Worm (Caenorhabditis elegans) whole organism, mixed stage, embryonic: Measurements from ENCODE around the gene K02D10.4.

ENCODE experiments used
- M03D4.4 ChIP-seq: sonication (generic microtip); optimal IDR thresholded peaks from 2 replicates; lab custom pipeline; 2017; ENCODE audit warnings: mild to moderate bottlenecking, missing genetic modification characterization, missing compliant biosample characterization
- blmp-1 ChIP-seq: fragments of 150-350 bp; optimal IDR thresholded peaks from 2 replicates; lab custom pipeline; 2014; ENCODE audit warnings: missing biosample characterization, missing genetic modification characterization
- ceh-39 ChIP-seq: fragments of 150-350 bp; optimal IDR thresholded peaks from 2 replicates; lab custom pipeline; 2014; ENCODE audit warnings: missing biosample characterization, missing genetic modification characterization
- ceh-43 ChIP-seq: fragments of 200-800 bp; sonication (Bioruptor generic); optimal IDR thresholded peaks from 2 replicates; lab custom pipeline; 2018; ENCODE audit warnings: mild to moderate bottlenecking, missing genetic modification characterization, moderate library complexity, missing compliant biosample characterization
- ceh-83 ChIP-seq: fragments of 200-800 bp; sonication (Bioruptor generic); optimal IDR thresholded peaks from 2 replicates; lab custom pipeline; 2018; ENCODE audit warnings: mild to moderate bottlenecking, missing genetic modification characterization, missing compliant biosample characterization
- ces-1 ChIP-seq: fragments of 150-350 bp; optimal IDR thresholded peaks from 2 replicates; lab custom pipeline; 2014; ENCODE audit warnings: missing biosample characterization, missing genetic modification reagents, missing genetic modification characterization
- cnd-1 ChIP-seq: fragments of 200-800 bp; sonication (Bioruptor generic); optimal IDR thresholded peaks from 2 replicates; lab custom pipeline; 2018; ENCODE audit warnings: mild to moderate bottlenecking, missing genetic modification characterization, missing compliant biosample characterization
- drap-1 ChIP-seq: fragments of 200-800 bp; sonication (Bioruptor generic); optimal IDR thresholded peaks from 3 replicates; lab custom pipeline; 2018; ENCODE audit warnings: mild to moderate bottlenecking, missing genetic modification characterization, missing compliant biosample characterization
- elt-1 ChIP-seq: sonication (generic microtip); optimal IDR thresholded peaks from 2 replicates; lab custom pipeline; 2017; ENCODE audit warnings: missing genetic modification characterization, mild to moderate bottlenecking, missing compliant biosample characterization, antibody characterized with exemption, moderate library complexity, borderline replicate concordance; ENCODE audit not compliant: insufficient read depth
- elt-3 ChIP-seq: fragments of 150-350 bp; optimal IDR thresholded peaks from 2 replicates; lab custom pipeline; 2014; ENCODE audit warnings: missing biosample characterization, missing genetic modification characterization
- flh-1 ChIP-seq: fragments of 200-800 bp; sonication (Bioruptor generic); optimal IDR thresholded peaks from 2 replicates; lab custom pipeline; 2018; ENCODE audit warnings: mild to moderate bottlenecking, missing genetic modification characterization, moderate library complexity, missing compliant biosample characterization
- ham-2 ChIP-seq: fragments of 200-800 bp; sonication (Bioruptor generic); optimal IDR thresholded peaks from 2 replicates; lab custom pipeline; 2018; ENCODE audit warnings: mild to moderate bottlenecking, missing genetic modification characterization, missing compliant biosample characterization
- hlh-1 ChIP-seq: fragments of 150-350 bp; optimal IDR thresholded peaks from 2 replicates; lab custom pipeline; 2014; ENCODE audit warnings: missing biosample characterization, missing genetic modification reagents, missing genetic modification characterization
- mab-5 ChIP-seq: fragments of 150-350 bp; optimal IDR thresholded peaks from 2 replicates; lab custom pipeline; 2014; ENCODE audit warnings: missing biosample characterization, missing genetic modification characterization
- mep-1 ChIP-seq: fragments of 150-350 bp; optimal IDR thresholded peaks from 2 replicates; lab custom pipeline; 2017; ENCODE audit warnings: missing biosample characterization, missing genetic modification reagents, missing genetic modification characterization, inconsistent platforms
- nhr-12 ChIP-seq: fragments of 150-350 bp; optimal IDR thresholded peaks from 2 replicates; lab custom pipeline; 2014; ENCODE audit warnings: missing biosample characterization, missing genetic modification characterization
- nhr-2 ChIP-seq: fragments of 150-350 bp; optimal IDR thresholded peaks from 2 replicates; lab custom pipeline; 2014; ENCODE audit warnings: missing biosample characterization, missing genetic modification characterization
- nhr-237 ChIP-seq: fragments of 150-350 bp; optimal IDR thresholded peaks from 2 replicates; lab custom pipeline; 2014; ENCODE audit warnings: missing biosample characterization, missing genetic modification characterization
- nhr-28 ChIP-seq: fragments of 150-350 bp; optimal IDR thresholded peaks from 2 replicates; lab custom pipeline; 2014; ENCODE audit warnings: missing biosample characterization, missing genetic modification characterization
- nhr-76 ChIP-seq: sonication (generic microtip); optimal IDR thresholded peaks from 2 replicates; lab custom pipeline; 2017; ENCODE audit warnings: missing biosample characterization, missing genetic modification characterization
- pha-4 ChIP-seq: fragments of 150-350 bp; optimal IDR thresholded peaks from 2 replicates; lab custom pipeline; 2018; ENCODE audit warnings: missing biosample characterization, missing genetic modification reagents, missing genetic modification characterization
- tbx-8 ChIP-seq: fragments of 200-800 bp; sonication (Bioruptor generic); optimal IDR thresholded peaks from 2 replicates; lab custom pipeline; 2018; ENCODE audit warnings: mild to moderate bottlenecking, missing genetic modification characterization, moderate library complexity, missing compliant biosample characterization
- unc-120 ChIP-seq: sonication (generic microtip); optimal IDR thresholded peaks from 2 replicates; lab custom pipeline; 2017; ENCODE audit warnings: missing genetic modification characterization, missing compliant biosample characterization; ENCODE audit not compliant: poor library complexity, severe bottlenecking
- unc-39 ChIP-seq: fragments of 150-350 bp; optimal IDR thresholded peaks from 2 replicates; lab custom pipeline; 2014; ENCODE audit warnings: missing biosample characterization, missing genetic modification characterization
- unc-62 ChIP-seq: fragments of 150-350 bp; optimal IDR thresholded peaks from 2 replicates; lab custom pipeline; 2014; ENCODE audit warnings: missing biosample characterization, missing genetic modification reagents, missing genetic modification characterization
- zip-8 ChIP-seq: fragments of 150-350 bp; optimal IDR thresholded peaks from 2 replicates; lab custom pipeline; 2014; ENCODE audit warnings: missing biosample characterization, missing genetic modification characterization
- ztf-11 ChIP-seq: fragments of 150-350 bp; optimal IDR thresholded peaks from 2 replicates; lab custom pipeline; 2014; ENCODE audit warnings: missing biosample characterization, missing genetic modification characterization

Gene K02D10.4

ce11 chrIII:8739786-8740185, 40.0 kb downstream of the K02D10.4 start:
- TF ChIP-seq nhr-28 (tag; lab: Kevin White, UChicago) (no peak), unc-120 (tag; lab: Kevin White, UChicago) (peak; percentile 2)

ce11 chrIII:8739126-8739525, 40.7 kb downstream of the K02D10.4 start:
- TF ChIP-seq nhr-2 (tag; lab: Kevin White, UChicago) (no peak), ceh-83 (GFP tag; lab: Kevin White, UChicago) (no peak), ham-2 (GFP tag; lab: Kevin White, UChicago) (no peak), flh-1 (GFP tag; lab: Kevin White, UChicago) (no peak)
- TF ChIP-seq, all 35 proteins: peak for 0

ce11 chrIII:8738289-8738688, 41.5 kb downstream of the K02D10.4 start:
- no peak for TF ChIP-seq ceh-43
- TF ChIP-seq blmp-1 (tag; lab: Kevin White, UChicago), result no peak
- no peak for TF ChIP-seq mab-5 (tag; lab: Kevin White, UChicago)
- no peak for TF ChIP-seq M03D4.4 (tag; lab: Kevin White, UChicago)
- TF ChIP-seq tbx-8 (GFP tag; lab: Kevin White, UChicago), result no peak
- TF ChIP-seq nhr-76 (tag; lab: Kevin White, UChicago), result no peak
- no peak for TF ChIP-seq nhr-237 (tag; lab: Kevin White, UChicago)
- TF ChIP-seq unc-62 (GFP tag; lab: Kevin White, UChicago), result no peak
- TF ChIP-seq elt-1 (tag; lab: Kevin White, UChicago), result no peak
- TF ChIP-seq zip-8 (tag; lab: Kevin White, UChicago), result no peak
- no peak for TF ChIP-seq elt-3 (tag; lab: Kevin White, UChicago)

- TF ChIP-seq ztf-11 (no peak), nhr-2 (tag; lab: Kevin White, UChicago) (no peak), ceh-83 (GFP tag; lab: Kevin White, UChicago) (no peak), ces-1 (GFP tag; lab: Kevin White, UChicago) (peak; percentile 81), flh-1 (GFP tag; lab: Kevin White, UChicago) (no peak)
These were observed 42.4 kb downstream of the K02D10.4 start for ce11 chrIII:8737391-8737790.

ce11 chrIII:8734327-8734885, 45.4 kb downstream of the K02D10.4 start:
- TF ChIP-seq unc-62 (GFP tag; lab: Kevin White, UChicago) (peak; percentile 74), M03D4.4 (tag; lab: Kevin White, UChicago) (no peak), zip-8 (tag; lab: Kevin White, UChicago) (peak; percentile 26), hlh-1 (peak; percentile 70), unc-120 (tag; lab: Kevin White, UChicago) (peak; percentile 39), cnd-1 (tag; lab: Kevin White, UChicago) (no peak), ceh-83 (GFP tag; lab: Kevin White, UChicago) (no peak), nhr-237 (tag; lab: Kevin White, UChicago) (peak; percentile 21)

ce11 chrIII:8733667-8734066, 46.1 kb downstream of the K02D10.4 start:
- no peak for TF ChIP-seq elt-1 (tag; lab: Kevin White, UChicago)
- no peak for TF ChIP-seq unc-120 (tag; lab: Kevin White, UChicago)
- no peak for TF ChIP-seq flh-1 (GFP tag; lab: Kevin White, UChicago)
- no peak for TF ChIP-seq tbx-8 (GFP tag; lab: Kevin White, UChicago)
- TF ChIP-seq nhr-76 (tag; lab: Kevin White, UChicago), result no peak
- TF ChIP-seq ceh-83 (GFP tag; lab: Kevin White, UChicago), result no peak
- TF ChIP-seq mep-1 (tag; lab: Kevin White, UChicago), result no peak
- TF ChIP-seq unc-39 (tag; lab: Kevin White, UChicago), result no peak
- no peak for TF ChIP-seq ceh-39 (tag; lab: Kevin White, UChicago)
- no peak for TF ChIP-seq drap-1 (GFP tag; lab: Kevin White, UChicago)
- no peak for TF ChIP-seq cnd-1 (tag; lab: Kevin White, UChicago)
- TF ChIP-seq elt-3 (tag; lab: Kevin White, UChicago), result no peak
- TF ChIP-seq ces-1 (GFP tag; lab: Kevin White, UChicago), result no peak
- TF ChIP-seq nhr-12 (tag; lab: Kevin White, UChicago), result no peak
- TF ChIP-seq ztf-11, result no peak
- TF ChIP-seq pha-4 (tag; lab: Kevin White, UChicago), result no peak
